Fruit fly (Drosophila melanogaster): ENCODE data around the gene CG7551.

- TF ChIP-seq Hnf4 (GFP tag; optimal IDR thresholded peaks at IDR 0.05) (no peak), pan (optimal IDR thresholded peaks at IDR 0.05) (no peak), GATAd (GFP tag; optimal IDR thresholded peaks at IDR 0.05) (no peak), brk (GFP tag; optimal IDR thresholded peaks at IDR 0.05) (no peak)
These were observed 44.6 kb upstream of the CG7551 start for dm6 chr3L:11413697-11414096.

All from whole organism, wandering third instar larva.